Worm (Caenorhabditis elegans): ENCODE data around the gene F42A9.17.

The F42A9.17 gene

ce11 chrIV:8587605-8588004 is 24.1 kb downstream of the F42A9.17 start:
- TF ChIP-seq ekl-4 (GFP tag; IDR thresholded peaks at IDR 0.05): no peak
- TF ChIP-seq B0019.2 (GFP tag; conservative IDR thresholded peaks at IDR 0.05): no peak
- no peak for TF ChIP-seq hmg-1.2 (GFP tag; IDR thresholded peaks at IDR 0.05)
- TF ChIP-seq C06A6.2 (GFP tag; conservative IDR thresholded peaks at IDR 0.05): no peak
- no peak for TF ChIP-seq madf-6 (GFP tag; IDR thresholded peaks at IDR 0.05)
- TF ChIP-seq F57A8.1 (GFP tag; optimal IDR thresholded peaks at IDR 0.05): no peak
- no peak for TF ChIP-seq efl-1 (GFP tag; optimal IDR thresholded peaks at IDR 0.05)
- TF ChIP-seq madf-8 (GFP tag; conservative IDR thresholded peaks at IDR 0.05): no peak
- no peak for TF ChIP-seq Y67H2A.10 (GFP tag; conservative IDR thresholded peaks at IDR 0.05)
- no peak for TF ChIP-seq rcor-1 (GFP tag; IDR thresholded peaks at IDR 0.05)
- TF ChIP-seq ceh-100 (GFP tag; IDR thresholded peaks at IDR 0.05): no peak
- TF ChIP-seq ceh-79 (tag; optimal IDR thresholded peaks at IDR 0.05): no peak
- TF ChIP-seq cebp-1 (GFP tag; IDR thresholded peaks at IDR 0.05): no peak
- no peak for TF ChIP-seq cebp-1 (tag; optimal IDR thresholded peaks at IDR 0.05)
- no peak for TF ChIP-seq snpc-1.1 (tag; optimal IDR thresholded peaks at IDR 0.05; ENCODE audit: insufficient read depth)
- TF ChIP-seq let-607 (tag; optimal IDR thresholded peaks at IDR 0.05): no peak
- no peak for TF ChIP-seq C17E4.6 (GFP tag; IDR thresholded peaks at IDR 0.05)
- TF ChIP-seq F37B4.10 (GFP tag; IDR thresholded peaks at IDR 0.05): no peak
- no peak for TF ChIP-seq fkh-3 (tag; optimal IDR thresholded peaks at IDR 0.05)
- TF ChIP-seq ets-4 (GFP tag; optimal IDR thresholded peaks at IDR 0.05): no peak
- TF ChIP-seq K11D2.4 (GFP tag; IDR thresholded peaks at IDR 0.05): no peak

DNA sequence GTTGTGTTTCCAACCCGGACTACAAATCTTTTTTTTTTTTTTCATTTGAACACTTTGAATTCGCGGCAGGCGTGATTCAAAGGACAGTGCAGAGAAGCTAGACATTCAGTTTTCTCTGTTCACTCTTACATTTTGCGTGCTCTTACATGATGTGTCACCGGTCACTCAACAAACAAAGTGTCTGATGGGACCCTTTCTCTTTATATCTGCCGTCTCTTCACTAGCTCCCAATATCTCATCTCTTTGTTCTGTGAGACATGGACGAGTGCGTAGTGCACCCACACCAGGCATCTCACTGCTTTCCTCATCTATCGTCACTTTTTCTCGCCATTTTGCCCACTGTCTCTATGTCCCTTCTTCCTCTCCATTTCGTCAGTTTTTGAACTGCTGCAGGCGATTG is 24.7 kb downstream of the F42A9.17 start:
- TF ChIP-seq egl-18 (GFP tag; IDR thresholded peaks at IDR 0.05) (no peak), ztf-18 (tag; optimal IDR thresholded peaks at IDR 0.05) (no peak), pbrm-1 (GFP tag; IDR thresholded peaks at IDR 0.05) (no peak), ztf-25 (GFP tag; IDR thresholded peaks at IDR 0.05) (no peak), snpc-3.4 (tag; optimal IDR thresholded peaks at IDR 0.05) (no peak), ets-4 (GFP tag; optimal IDR thresholded peaks at IDR 0.05) (no peak), ceh-27 (GFP tag; optimal IDR thresholded peaks at IDR 0.05) (peak; percentile 1), mcd-1 (GFP tag; IDR thresholded peaks at IDR 0.05) (no peak), ceh-40 (GFP tag; IDR thresholded peaks at IDR 0.05) (no peak), nfyb-1 (GFP tag; IDR thresholded peaks at IDR 0.05) (peak; percentile 55; the same call in 1 of the 2 replicates), rec-8 (tag; optimal IDR thresholded peaks at IDR 0.05) (no peak), athp-1 (tag; optimal IDR thresholded peaks at IDR 0.05) (no peak), chd-7 (tag; optimal IDR thresholded peaks at IDR 0.05) (no peak), attf-6 (GFP tag; IDR thresholded peaks at IDR 0.05) (no peak), cebp-1 (GFP tag; IDR thresholded peaks at IDR 0.05) (no peak), cebp-1 (tag; optimal IDR thresholded peaks at IDR 0.05) (peak; percentile 62), somi-1 (GFP tag; optimal IDR thresholded peaks at IDR 0.05) (peak; percentile 1), let-607 (tag; optimal IDR thresholded peaks at IDR 0.05) (peak; percentile 3 to 8), lin-40 (tag; optimal IDR thresholded peaks at IDR 0.05) (peak; percentile 28), Y53G8AR.9 (GFP tag; conservative IDR thresholded peaks at IDR 0.05) (0 out of 2 replicates have a peak, but pooled peaks have one; percentile 10), F57C9.4 (tag; optimal IDR thresholded peaks at IDR 0.05) (no peak), attf-5 (GFP tag; optimal IDR thresholded peaks at IDR 0.05) (peak; percentile 8), tbp1 (GFP tag; optimal IDR thresholded peaks at IDR 0.05) (peak; percentile 23), lin-35 (GFP tag; optimal IDR thresholded peaks at IDR 0.05) (peak in 1 of 3 experiments; percentile 21), unc-62 (GFP tag; optimal IDR thresholded peaks at IDR 0.05) (peak; percentile 13)
